Worm (Caenorhabditis elegans): Measurements from ENCODE around the gene fkh-9.

DNA sequence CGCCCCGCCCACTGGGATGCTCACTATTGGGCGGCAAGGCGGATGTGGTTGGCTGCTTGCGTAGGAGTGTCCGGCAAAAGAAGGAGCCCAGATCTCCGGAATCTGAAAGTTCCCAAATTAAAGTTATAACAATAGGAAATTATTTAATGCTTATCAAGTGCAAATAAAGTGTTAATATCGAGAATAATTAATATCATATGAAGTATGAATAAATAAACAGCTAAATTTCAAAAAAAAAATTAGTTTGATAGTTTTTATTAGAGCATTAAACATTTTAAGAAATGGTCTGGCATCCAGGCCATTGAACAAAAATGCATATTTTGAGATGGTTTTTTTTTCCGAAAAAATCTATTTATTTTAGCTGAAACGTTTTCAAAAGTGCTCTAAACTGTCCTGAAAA lies 46.7 kb upstream of the fkh-9 start, which contains the start of gene lim-4:
- TF ChIP-seq skn-1 (tag; optimal IDR thresholded peaks at IDR 0.05) (no peak), nhr-25 (tag; optimal IDR thresholded peaks at IDR 0.05) (no peak)

Data from whole organism, L3 larva.